Fruit fly (Drosophila melanogaster): Measurements from ENCODE around the gene rg.

rg gene

dm6 chrX:5046256-5046894, 39.2 kb upstream of the rg start (continued):
- TF ChIP-seq Lpt (GFP tag; optimal IDR thresholded peaks at IDR 0.05), result no peak
- TF ChIP-seq CG13296 (GFP tag; optimal IDR thresholded peaks at IDR 0.05), result peak; percentile 72
- TF ChIP-seq jing (GFP tag; optimal IDR thresholded peaks at IDR 0.05), result peak; percentile 8
- TF ChIP-seq NC2α (GFP tag; optimal IDR thresholded peaks at IDR 0.05), result peak; percentile 3
- TF ChIP-seq sima (GFP tag; optimal IDR thresholded peaks at IDR 0.05), result no peak
- peak; percentile 18 for TF ChIP-seq CG12744 (GFP tag; optimal IDR thresholded peaks at IDR 0.05)
- 0 out of 2 replicates have a peak, but pooled peaks have one; percentile 43 for TF ChIP-seq Oaz (GFP tag; IDR thresholded peaks at IDR 0.05)
- TF ChIP-seq grn (GFP tag; optimal IDR thresholded peaks at IDR 0.05), result no peak
- TF ChIP-seq ase (GFP tag; IDR thresholded peaks at IDR 0.05), result peak; percentile 38; the same call in 1 of the 3 replicates
- peak; percentile 90 for TF ChIP-seq dmrt11E (tag; optimal IDR thresholded peaks at IDR 0.05)
- TF ChIP-seq D19B (GFP tag; optimal IDR thresholded peaks at IDR 0.05), result peak; percentile 26
- peak; percentile 55 for TF ChIP-seq Nf-YC (tag; optimal IDR thresholded peaks at IDR 0.05)
- peak; percentile 44 for TF ChIP-seq Max (GFP tag; optimal IDR thresholded peaks at IDR 0.05)
- TF ChIP-seq CG30431 (GFP tag; optimal IDR thresholded peaks at IDR 0.05), result peak; percentile 57
- TF ChIP-seq CG15696 (tag; optimal IDR thresholded peaks at IDR 0.05), result peak; percentile 88
- peak; percentile 50 for TF ChIP-seq slp2 (GFP tag; optimal IDR thresholded peaks at IDR 0.05)
- peak; percentile 67 for TF ChIP-seq Taf1 (GFP tag; IDR thresholded peaks at IDR 0.05)
- no peak for TF ChIP-seq bbx (GFP tag; IDR thresholded peaks at IDR 0.05; ENCODE audit: partially characterized antibody)
- TF ChIP-seq esg (GFP tag; conservative IDR thresholded peaks at IDR 0.05), result peak; percentile 60
- no peak for TF ChIP-seq Dfd (GFP tag; optimal IDR thresholded peaks at IDR 0.05)
- TF ChIP-seq Jarid2 (GFP tag; optimal IDR thresholded peaks at IDR 0.05), result peak; percentile 43
- peak; percentile 9 for TF ChIP-seq Ets97D (GFP tag; optimal IDR thresholded peaks at IDR 0.05)
- TF ChIP-seq ERR (GFP tag; optimal IDR thresholded peaks at IDR 0.05), result peak; percentile 10
- no peak for TF ChIP-seq CG7745 (tag; optimal IDR thresholded peaks at IDR 0.05)
- peak; percentile 97 for TF ChIP-seq sens (GFP tag)
- TF ChIP-seq CG31441 (GFP tag; IDR thresholded peaks at IDR 0.05), result peak; percentile 87
- TF ChIP-seq vvl (GFP tag; IDR thresholded peaks at IDR 0.05), result peak; percentile 84
- TF ChIP-seq slou (GFP tag; optimal IDR thresholded peaks at IDR 0.05), result peak; percentile 4
- peak; percentile 81 for TF ChIP-seq gcm (GFP tag; optimal IDR thresholded peaks at IDR 0.05)
- TF ChIP-seq CG1647 (GFP tag; optimal IDR thresholded peaks at IDR 0.05), result peak; percentile 11
- TF ChIP-seq CG17186 (GFP tag; optimal IDR thresholded peaks at IDR 0.05), result no peak
- TF ChIP-seq disco-r (GFP tag; optimal IDR thresholded peaks at IDR 0.05), result peak; percentile 28
- peak; percentile 83 for TF ChIP-seq CG10267 (tag; optimal IDR thresholded peaks at IDR 0.05)
- TF ChIP-seq CG13775 (GFP tag; optimal IDR thresholded peaks at IDR 0.05), result peak; percentile 84
- TF ChIP-seq Kr (GFP tag; optimal IDR thresholded peaks at IDR 0.05), result no peak
- TF ChIP-seq CG32767 (GFP tag; IDR thresholded peaks at IDR 0.05), result peak; percentile 79
- peak; percentile 71 for TF ChIP-seq Awh (GFP tag; IDR thresholded peaks at IDR 0.05)
- peak in 1 of 3 experiments; percentile 86 for TF ChIP-seq lola (GFP tag; optimal IDR thresholded peaks at IDR 0.05)
- peak; percentile 48 for TF ChIP-seq CG18764 (GFP tag; optimal IDR thresholded peaks at IDR 0.05)
- TF ChIP-seq so (GFP tag; IDR thresholded peaks at IDR 0.05), result peak; percentile 67; the same call in 1 of the 3 replicates
- TF ChIP-seq salm (tag; optimal IDR thresholded peaks at IDR 0.05), result peak; percentile 54
- peak; percentile 65 for TF ChIP-seq CG14667 (GFP tag; IDR thresholded peaks at IDR 0.05)
- peak; percentile 83 for TF ChIP-seq CG9932 (GFP tag; IDR thresholded peaks at IDR 0.05)
- peak; percentile 48 for TF ChIP-seq CG12236 (GFP tag; optimal IDR thresholded peaks at IDR 0.05)
- TF ChIP-seq CG17361 (GFP tag; IDR thresholded peaks at IDR 0.05), result peak; percentile 84
- peak; percentile 60 for TF ChIP-seq CG12219 (GFP tag; optimal IDR thresholded peaks at IDR 0.05)
- TF ChIP-seq CG11695 (GFP tag; IDR thresholded peaks at IDR 0.05), result peak; percentile 78
- peak; percentile 77 for TF ChIP-seq CG17385 (GFP tag; optimal IDR thresholded peaks at IDR 0.05)
- peak; percentile 59 for TF ChIP-seq CG8290 (GFP tag; optimal IDR thresholded peaks at IDR 0.05)
- TF ChIP-seq CG8290 (tag; optimal IDR thresholded peaks at IDR 0.05), result no peak
- TF ChIP-seq CG17612 (GFP tag; IDR thresholded peaks at IDR 0.05), result no peak

Measured in whole organism, embryonic.